Fruit fly (Drosophila melanogaster): Measurements from ENCODE around the gene CG45080.

The CG45080 gene

dm6 chr3R:13285110-13285509 lies 34.0 kb downstream of the CG45080 start:
- TF ChIP-seq CG30020 (tag; optimal IDR thresholded peaks at IDR 0.05) (no peak), Mrtf (GFP tag; IDR thresholded peaks at IDR 0.05) (0 out of 3 replicates have a peak, but pooled peaks have one; percentile 36), crol (GFP tag; IDR thresholded peaks at IDR 0.05) (0 out of 2 replicates have a peak, but pooled peaks have one; percentile 21), CG10979 (tag; optimal IDR thresholded peaks at IDR 0.05) (no peak), al (GFP tag; IDR thresholded peaks at IDR 0.05) (0 out of 2 replicates have a peak, but pooled peaks have one; percentile 7), CG13296 (GFP tag; optimal IDR thresholded peaks at IDR 0.05) (no peak), Hr39 (optimal IDR thresholded peaks at IDR 0.05) (peak; percentile 50)

- TF ChIP-seq al (GFP tag; IDR thresholded peaks at IDR 0.05) (no peak), CoRest (tag; optimal IDR thresholded peaks at IDR 0.05) (no peak), bcd (GFP tag; optimal IDR thresholded peaks at IDR 0.05) (no peak), Deaf1 (tag; optimal IDR thresholded peaks at IDR 0.05) (peak; percentile 87), phol (tag; optimal IDR thresholded peaks at IDR 0.05) (no peak), Gsc (GFP tag; IDR thresholded peaks at IDR 0.05) (no peak), rib (GFP tag; IDR thresholded peaks at IDR 0.05) (0 out of 2 replicates have a peak, but pooled peaks have one; percentile 24), CG12219 (GFP tag; optimal IDR thresholded peaks at IDR 0.05) (no peak), HmgD (GFP tag; optimal IDR thresholded peaks at IDR 0.05) (no peak), CG14667 (GFP tag; IDR thresholded peaks at IDR 0.05) (no peak), chinmo (GFP tag; IDR thresholded peaks at IDR 0.05; ENCODE audit: partially characterized antibody) (peak; percentile 53; the same call in 2 of the 4 replicates), chn (GFP tag; optimal IDR thresholded peaks at IDR 0.05) (no peak), CG6791 (GFP tag; IDR thresholded peaks at IDR 0.05; ENCODE audit: partially characterized antibody) (no peak), ro (GFP tag; IDR thresholded peaks at IDR 0.05) (no peak), CG6765 (GFP tag; optimal IDR thresholded peaks at IDR 0.05) (no peak), Sin3A (optimal IDR thresholded peaks at IDR 0.05) (no peak), bab2 (GFP tag; optimal IDR thresholded peaks at IDR 0.05) (no peak), CG13894 (tag; optimal IDR thresholded peaks at IDR 0.05) (peak; percentile 100), CG12769 (tag; optimal IDR thresholded peaks at IDR 0.05) (peak; percentile 32), Adf1 (GFP tag; IDR thresholded peaks at IDR 0.05) (peak; percentile 40; the same call in 1 of the 2 replicates), Oli (tag; optimal IDR thresholded peaks at IDR 0.05) (no peak), CG8388 (GFP tag; optimal IDR thresholded peaks at IDR 0.05) (peak; percentile 36), BEAF-32 (GFP tag; optimal IDR thresholded peaks at IDR 0.05) (peak; percentile 2), MESR4 (GFP tag; optimal IDR thresholded peaks at IDR 0.05) (no peak), CG15269 (tag; optimal IDR thresholded peaks at IDR 0.05) (no peak), dmrt99B (tag; optimal IDR thresholded peaks at IDR 0.05) (no peak), Ets65A (GFP tag) (no peak), Blimp-1 (GFP tag; optimal IDR thresholded peaks at IDR 0.05) (peak; percentile 52)
Observed at dm6 chr3R:13279419-13279818, 39.7 kb downstream of the CG45080 start, which contains the start of gene CG8630. Gene CG8630 (plus strand): TSS chr3R:13279721.

dm6 chr3R:13275473-13275872 lies 43.6 kb downstream of the CG45080 start:
- TF ChIP-seq sob (GFP tag; IDR thresholded peaks at IDR 0.05) (no peak), CG31224 (GFP tag; IDR thresholded peaks at IDR 0.05) (peak; percentile 52)

dm6 chr3R:13274257-13274796 lies 44.7 kb downstream of the CG45080 start:
- TF ChIP-seq chinmo (GFP tag; IDR thresholded peaks at IDR 0.05; ENCODE audit: partially characterized antibody): peak; percentile 89
- TF ChIP-seq Med (GFP tag): peak; percentile 42
- TF ChIP-seq B-H1 (GFP tag; IDR thresholded peaks at IDR 0.05): no peak
- TF ChIP-seq CG11398 (GFP tag; optimal IDR thresholded peaks at IDR 0.05): no peak
- peak; percentile 44 for TF ChIP-seq sd (tag; optimal IDR thresholded peaks at IDR 0.05)
- TF ChIP-seq vvl (GFP tag; IDR thresholded peaks at IDR 0.05): peak; percentile 75
- TF ChIP-seq Mrtf (GFP tag; IDR thresholded peaks at IDR 0.05): 0 out of 3 replicates have a peak, but pooled peaks have one; percentile 42
- 0 out of 2 replicates have a peak, but pooled peaks have one; percentile 5 for TF ChIP-seq CG3847 (GFP tag; IDR thresholded peaks at IDR 0.05)
- peak; percentile 26; the same call in 1 of the 2 replicates for TF ChIP-seq lmd (GFP tag; IDR thresholded peaks at IDR 0.05)
- TF ChIP-seq Eip74EF (GFP tag; optimal IDR thresholded peaks at IDR 0.05): peak in 1 of 2 experiments; percentile 92
- TF ChIP-seq Drgx (GFP tag; IDR thresholded peaks at IDR 0.05): 0 out of 2 replicates have a peak, but pooled peaks have one; percentile 22
- 0 out of 2 replicates have a peak, but pooled peaks have one; percentile 8 for TF ChIP-seq CG9932 (GFP tag; IDR thresholded peaks at IDR 0.05)
- no peak for TF ChIP-seq CG12744 (GFP tag; optimal IDR thresholded peaks at IDR 0.05)
